Worm (Caenorhabditis elegans) whole organism, young adult: ENCODE measurements around the gene F54F2.14.

Source experiments
- B0261.1 ChIP-seq: sonication (generic microtip); optimal IDR thresholded peaks from 2 replicates; lab custom pipeline; 2016; ENCODE audit warnings: mild to moderate bottlenecking, missing genetic modification characterization, moderate library complexity, missing compliant biosample characterization
- B0336.3 ChIP-seq: fragments of 200-800 bp; sonication (Bioruptor generic); IDR thresholded peaks from 2 replicates; pipeline ENCODE4 v1.3.6; 2022; ENCODE audit warnings: missing genetic modification characterization, missing compliant biosample characterization
- C06A6.2 ChIP-seq: fragments of 200-800 bp; sonication (Bioruptor generic); conservative IDR thresholded peaks from 2 replicates; pipeline ENCODE4 v1.3.6; 2022; ENCODE audit warnings: missing genetic modification characterization, missing compliant biosample characterization
- D2030.7 ChIP-seq: fragments of 200-800 bp; sonication (Bioruptor generic); IDR thresholded peaks from 2 replicates; pipeline ENCODE4 v1.3.6; 2022; ENCODE audit warnings: missing genetic modification reagents, missing genetic modification characterization, missing compliant biosample characterization
- F10E7.11 ChIP-seq: sonication (generic microtip); optimal IDR thresholded peaks from 2 replicates; lab custom pipeline; 2017; ENCODE audit warnings: mild to moderate bottlenecking, missing genetic modification characterization, moderate library complexity, missing compliant biosample characterization
- F33H1.4 ChIP-seq: fragments of 200-800 bp; sonication (Bioruptor generic); IDR thresholded peaks from 2 replicates; pipeline ENCODE4 v1.3.6; 2022; ENCODE audit warnings: missing genetic modification reagents, missing genetic modification characterization, missing compliant biosample characterization
- F37B4.10 ChIP-seq: fragments of 200-800 bp; sonication (Bioruptor generic); IDR thresholded peaks from 2 replicates; pipeline ENCODE4 v1.3.6; 2022; ENCODE audit warnings: missing genetic modification characterization, missing compliant biosample characterization
- F57A8.1 ChIP-seq: fragments of 200-800 bp; sonication (Bioruptor generic); optimal IDR thresholded peaks from 2 replicates; lab custom pipeline; 2018; ENCODE audit warnings: mild to moderate bottlenecking, missing genetic modification characterization, moderate library complexity, missing compliant biosample characterization
- F57C9.4 ChIP-seq: sonication (generic microtip); optimal IDR thresholded peaks from 2 replicates; lab custom pipeline; 2017; ENCODE audit warnings: mild to moderate bottlenecking, missing genetic modification characterization, missing compliant biosample characterization
- Y53G8AR.9 ChIP-seq: fragments of 200-800 bp; sonication (Bioruptor generic); conservative IDR thresholded peaks from 2 replicates; pipeline ENCODE4 v1.3.6; 2022; ENCODE audit warnings: missing genetic modification reagents, missing genetic modification characterization, missing compliant biosample characterization
- Y56A3A.18 ChIP-seq: fragments of 200-800 bp; sonication (Bioruptor generic); IDR thresholded peaks from 2 replicates; pipeline ENCODE4 v1.3.6; 2022; ENCODE audit warnings: missing genetic modification reagents, missing genetic modification characterization, missing compliant biosample characterization
- aptf-3 ChIP-seq: fragments of 200-800 bp; sonication (Bioruptor generic); IDR thresholded peaks from 2 replicates; pipeline ENCODE4 v1.3.6; 2022; ENCODE audit warnings: missing genetic modification characterization, missing compliant biosample characterization
- atf-7 ChIP-seq: sonication (generic microtip); optimal IDR thresholded peaks from 2 replicates; lab custom pipeline; 2017; ENCODE audit warnings: mild to moderate bottlenecking, missing genetic modification characterization, missing compliant biosample characterization
- attf-5 ChIP-seq: fragments of 200-800 bp; sonication (Bioruptor generic); optimal IDR thresholded peaks from 2 replicates; lab custom pipeline; 2018; ENCODE audit warnings: mild to moderate bottlenecking, missing genetic modification characterization, missing compliant biosample characterization
- attf-6 ChIP-seq: fragments of 200-800 bp; sonication (Bioruptor generic); IDR thresholded peaks from 2 replicates; pipeline ENCODE4 v1.3.6; 2022; ENCODE audit warnings: missing genetic modification reagents, missing genetic modification characterization, missing compliant biosample characterization
- ccch-3 ChIP-seq: fragments of 200-800 bp; sonication (Bioruptor generic); optimal IDR thresholded peaks from 2 replicates; lab custom pipeline; 2018; ENCODE audit warnings: mild to moderate bottlenecking, missing genetic modification characterization, missing compliant biosample characterization
- cebp-1 ChIP-seq, 2 experiments: fragments of 200-800 bp in 1 of 2; sonication (Bioruptor generic) in 1 of 2; sonication (generic microtip) in 1 of 2; IDR thresholded peaks in 1 of 2; optimal IDR thresholded peaks in 1 of 2; 2 replicates each; pipeline versions ENCODE4 v1.3.6 to Lab custom; 2017 to 2022; ENCODE audit warnings: missing compliant biosample characterization in 2 of 2, missing genetic modification characterization in 2 of 2, mild to moderate bottlenecking in 1 of 2, missing genetic modification reagents in 1 of 2, moderate library complexity in 1 of 2
- ceh-27 ChIP-seq: fragments of 200-800 bp; sonication (Bioruptor generic); optimal IDR thresholded peaks from 2 replicates; lab custom pipeline; 2018; ENCODE audit warnings: mild to moderate bottlenecking, missing genetic modification characterization, moderate library complexity, missing compliant biosample characterization
- ceh-40 ChIP-seq: fragments of 200-800 bp; sonication (Bioruptor generic); IDR thresholded peaks from 2 replicates; pipeline ENCODE4 v1.3.6; 2022; ENCODE audit warnings: missing genetic modification characterization, missing compliant biosample characterization
- ceh-79 ChIP-seq: sonication (generic microtip); optimal IDR thresholded peaks from 2 replicates; lab custom pipeline; 2017; ENCODE audit warnings: mild to moderate bottlenecking, missing genetic modification characterization, missing compliant biosample characterization
- ceh-91 ChIP-seq: fragments of 200-800 bp; sonication (Bioruptor generic); IDR thresholded peaks from 2 replicates; pipeline ENCODE4 v1.3.6; 2022; ENCODE audit warnings: missing genetic modification reagents, missing genetic modification characterization, missing compliant biosample characterization
- die-1 ChIP-seq: sonication (generic microtip); optimal IDR thresholded peaks from 2 replicates; lab custom pipeline; 2016; ENCODE audit warnings: missing genotype, mild to moderate bottlenecking, missing genetic modification characterization, missing compliant biosample characterization
- egl-18 ChIP-seq: fragments of 200-800 bp; sonication (Bioruptor generic); IDR thresholded peaks from 2 replicates; pipeline ENCODE4 v1.3.6; 2022; ENCODE audit warnings: missing genetic modification reagents, missing genetic modification characterization, missing compliant biosample characterization
- egl-44 ChIP-seq: fragments of 200-800 bp; sonication (Bioruptor generic); IDR thresholded peaks from 2 replicates; pipeline ENCODE4 v1.3.6; 2022; ENCODE audit warnings: missing genetic modification reagents, missing genetic modification characterization, missing compliant biosample characterization
- ekl-4 ChIP-seq: fragments of 200-800 bp; sonication (Bioruptor generic); IDR thresholded peaks from 2 replicates; pipeline ENCODE4 v1.3.6; 2022; ENCODE audit warnings: missing genetic modification reagents, missing genetic modification characterization, missing compliant biosample characterization
- ets-4 ChIP-seq: fragments of 200-800 bp; sonication (Bioruptor generic); optimal IDR thresholded peaks from 2 replicates; lab custom pipeline; 2018; ENCODE audit warnings: mild to moderate bottlenecking, missing genetic modification characterization, missing compliant biosample characterization
- gei-17 ChIP-seq: fragments of 200-800 bp; sonication (Bioruptor generic); optimal IDR thresholded peaks from 2 replicates; lab custom pipeline; 2018; ENCODE audit warnings: mild to moderate bottlenecking, missing genetic modification characterization, missing compliant biosample characterization
- hlh-12 ChIP-seq: sonication (generic microtip); optimal IDR thresholded peaks from 2 replicates; lab custom pipeline; 2016; ENCODE audit warnings: missing genetic modification characterization, missing compliant biosample characterization
- hlh-26 ChIP-seq: fragments of 200-800 bp; sonication (Bioruptor generic); conservative IDR thresholded peaks from 2 replicates; pipeline ENCODE4 v1.3.6; 2022; ENCODE audit warnings: missing genetic modification reagents, missing genetic modification characterization, missing compliant biosample characterization
- hmg-20 ChIP-seq: fragments of 200-800 bp; sonication (Bioruptor generic); IDR thresholded peaks from 2 replicates; pipeline ENCODE4 v1.3.6; 2022; ENCODE audit warnings: missing genetic modification reagents, missing genetic modification characterization, missing compliant biosample characterization
- lsl-1 ChIP-seq: fragments of 200-800 bp; sonication (Bioruptor generic); optimal IDR thresholded peaks from 2 replicates; lab custom pipeline; 2018; ENCODE audit warnings: mild to moderate bottlenecking, missing genetic modification characterization, moderate library complexity, missing compliant biosample characterization
- madf-3 ChIP-seq: fragments of 200-800 bp; sonication (Bioruptor generic); IDR thresholded peaks from 2 replicates; pipeline ENCODE4 v1.3.6; 2022; ENCODE audit warnings: missing genetic modification reagents, missing genetic modification characterization, missing compliant biosample characterization
- madf-6 ChIP-seq: fragments of 200-800 bp; sonication (Bioruptor generic); IDR thresholded peaks from 2 replicates; pipeline ENCODE4 v1.3.6; 2022; ENCODE audit warnings: missing genetic modification reagents, missing genetic modification characterization, missing compliant biosample characterization
- mel-28 ChIP-seq: sonication (generic microtip); optimal IDR thresholded peaks from 2 replicates; lab custom pipeline; 2016; ENCODE audit warnings: borderline replicate concordance, mild to moderate bottlenecking, missing genetic modification characterization, missing compliant biosample characterization
- mes-4 ChIP-seq: sonication (generic microtip); optimal IDR thresholded peaks from 2 replicates; lab custom pipeline; 2016; ENCODE audit warnings: missing genotype, missing genetic modification characterization, missing compliant biosample characterization
- nfya-1 ChIP-seq: sonication (generic microtip); optimal IDR thresholded peaks from 2 replicates; lab custom pipeline; 2017; ENCODE audit warnings: antibody characterized with exemption, missing compliant biosample characterization, missing genetic modification characterization, borderline replicate concordance; ENCODE audit not compliant: insufficient read depth
- sdz-38 ChIP-seq: sonication (generic microtip); optimal IDR thresholded peaks from 2 replicates; lab custom pipeline; 2016; ENCODE audit warnings: missing genotype, missing genetic modification characterization, missing compliant biosample characterization
- snpc-1.1 ChIP-seq: sonication (generic microtip); optimal IDR thresholded peaks from 2 replicates; lab custom pipeline; 2017; ENCODE audit warnings: missing genetic modification characterization, mild to moderate bottlenecking, missing compliant biosample characterization, antibody characterized with exemption, moderate library complexity, missing genotype, missing genetic modification reagents; ENCODE audit not compliant: insufficient read depth
- snpc-1.3 ChIP-seq: sonication (generic microtip); optimal IDR thresholded peaks from 2 replicates; lab custom pipeline; 2017; ENCODE audit warnings: missing genetic modification characterization, mild to moderate bottlenecking, missing compliant biosample characterization, antibody characterized with exemption, moderate library complexity, missing genotype, missing genetic modification reagents; ENCODE audit not compliant: insufficient read depth
- snpc-3.4 ChIP-seq: sonication (generic microtip); optimal IDR thresholded peaks from 2 replicates; lab custom pipeline; 2017; ENCODE audit warnings: missing genetic modification characterization, mild to moderate bottlenecking, missing compliant biosample characterization, antibody characterized with exemption, moderate library complexity, missing genotype, missing genetic modification reagents
- somi-1 ChIP-seq: fragments of 200-800 bp; sonication (Bioruptor generic); optimal IDR thresholded peaks from 2 replicates; lab custom pipeline; 2018; ENCODE audit warnings: mild to moderate bottlenecking, missing genetic modification characterization, missing compliant biosample characterization
- unc-62 ChIP-seq: fragments of 150-350 bp; optimal IDR thresholded peaks from 2 replicates; lab custom pipeline; 2014; ENCODE audit warnings: missing biosample characterization, missing genetic modification reagents, missing genetic modification characterization
- xnd-1 ChIP-seq: sonication (generic microtip); optimal IDR thresholded peaks from 2 replicates; lab custom pipeline; 2016; ENCODE audit warnings: missing genotype, missing genetic modification reagents, missing genetic modification characterization, missing compliant biosample characterization
- zim-3 ChIP-seq: sonication (generic microtip); optimal IDR thresholded peaks from 2 replicates; lab custom pipeline; 2017; ENCODE audit warnings: mild to moderate bottlenecking, missing genetic modification characterization, moderate library complexity, missing compliant biosample characterization
- ztf-28 ChIP-seq: fragments of 200-800 bp; sonication (Bioruptor generic); IDR thresholded peaks from 2 replicates; pipeline ENCODE4 v1.3.6; 2022; ENCODE audit warnings: missing genetic modification reagents, missing genetic modification characterization, missing compliant biosample characterization
- ztf-6 ChIP-seq: fragments of 200-800 bp; sonication (Bioruptor generic); IDR thresholded peaks from 2 replicates; pipeline ENCODE4 v1.3.6; 2022; ENCODE audit warnings: missing genetic modification reagents, missing genetic modification characterization, missing compliant biosample characterization

Gene F54F2.14

ce11 chrIII:8763111-8763510, 28.2 kb upstream of the F54F2.14 start (continued):
- peak; percentile 23; the same call in 1 of the 2 replicates for TF ChIP-seq D2030.7 (GFP tag; lab: Robert Waterston, UW)
- TF ChIP-seq ztf-28: no peak
- TF ChIP-seq lsl-1 (GFP tag; lab: Kevin White, UChicago): peak; percentile 89
- TF ChIP-seq ceh-91 (GFP tag; lab: Robert Waterston, UW): peak; percentile 36; the same call in 1 of the 2 replicates
- no peak for TF ChIP-seq ccch-3 (GFP tag; lab: Kevin White, UChicago)
- no peak for TF ChIP-seq B0336.3 (GFP tag; lab: Robert Waterston, UW)
- TF ChIP-seq die-1: no peak
- TF ChIP-seq egl-18 (GFP tag; lab: Robert Waterston, UW): no peak
- TF ChIP-seq ztf-6 (GFP tag; lab: Robert Waterston, UW): no peak
- TF ChIP-seq xnd-1 (tag; lab: Kevin White, UChicago): peak; percentile 70
- no peak for TF ChIP-seq attf-6 (GFP tag; lab: Robert Waterston, UW)
- TF ChIP-seq Y53G8AR.9: no peak
- TF ChIP-seq madf-3 (GFP tag; lab: Robert Waterston, UW): no peak
- TF ChIP-seq mes-4 (tag; lab: Kevin White, UChicago): no peak
- TF ChIP-seq madf-6 (GFP tag; lab: Robert Waterston, UW): peak; percentile 80
- no peak for TF ChIP-seq hlh-26 (GFP tag; lab: Robert Waterston, UW)
- TF ChIP-seq atf-7 (tag; lab: Kevin White, UChicago): no peak
- peak; percentile 84 for TF ChIP-seq F33H1.4
- no peak for TF ChIP-seq ceh-27 (GFP tag; lab: Kevin White, UChicago)
- no peak for TF ChIP-seq attf-5 (GFP tag; lab: Kevin White, UChicago)
- TF ChIP-seq egl-44 (GFP tag; lab: Robert Waterston, UW): no peak
- no peak for TF ChIP-seq cebp-1 (GFP tag; IDR thresholded peaks at IDR 0.05; lab: Robert Waterston, UW)
- no peak for TF ChIP-seq cebp-1 (tag; optimal IDR thresholded peaks at IDR 0.05; lab: Kevin White, UChicago)
- no peak for TF ChIP-seq nfya-1 (tag; lab: Kevin White, UChicago)
- TF ChIP-seq snpc-3.4 (tag; lab: Kevin White, UChicago): no peak
- TF ChIP-seq, all 124 proteins: peak for 11

- TF ChIP-seq zim-3 (tag; lab: Kevin White, UChicago) (no peak), somi-1 (GFP tag; lab: Kevin White, UChicago) (no peak), ekl-4 (GFP tag; lab: Robert Waterston, UW) (no peak), F37B4.10 (GFP tag; lab: Robert Waterston, UW) (no peak), hmg-20 (GFP tag; lab: Robert Waterston, UW) (no peak), F57A8.1 (no peak), mel-28 (no peak), F10E7.11 (tag; lab: Kevin White, UChicago) (no peak), sdz-38 (tag; lab: Kevin White, UChicago) (no peak)
Observed at ce11 chrIII:8765030-8765429, 26.3 kb upstream of the F54F2.14 start.

- TF ChIP-seq Y56A3A.18 (GFP tag; lab: Robert Waterston, UW): no peak
- no peak for TF ChIP-seq unc-62 (GFP tag; lab: Kevin White, UChicago)
- TF ChIP-seq zim-3 (tag; lab: Kevin White, UChicago): no peak
- TF ChIP-seq hlh-12: no peak
- TF ChIP-seq ceh-79: no peak
- TF ChIP-seq ceh-40 (GFP tag; lab: Robert Waterston, UW): no peak
- TF ChIP-seq gei-17: no peak
- TF ChIP-seq somi-1 (GFP tag; lab: Kevin White, UChicago): no peak
- TF ChIP-seq snpc-1.3: no peak
- TF ChIP-seq egl-18 (GFP tag; lab: Robert Waterston, UW): no peak
- no peak for TF ChIP-seq F37B4.10 (GFP tag; lab: Robert Waterston, UW)
- no peak for TF ChIP-seq C06A6.2 (GFP tag; lab: Robert Waterston, UW)
- no peak for TF ChIP-seq F57C9.4 (tag; lab: Kevin White, UChicago)
- no peak for TF ChIP-seq mel-28
- TF ChIP-seq lsl-1 (GFP tag; lab: Kevin White, UChicago): no peak
- no peak for TF ChIP-seq B0261.1 (tag; lab: Kevin White, UChicago)
- no peak for TF ChIP-seq snpc-1.1
- TF ChIP-seq aptf-3 (GFP tag; lab: Robert Waterston, UW): no peak
- TF ChIP-seq ets-4 (GFP tag; lab: Kevin White, UChicago): no peak
Observed at ce11 chrIII:8766467-8766866, 24.9 kb upstream of the F54F2.14 start.
